Fruit fly (Drosophila melanogaster) Kc167 (cell line): ENCODE data around the gene Non3.

Experiments used
- Myc ChIP-seq: fragments of >200 bp; optimal IDR thresholded peaks from 2 replicates; lab custom pipeline; 2017; ENCODE audit warnings: missing external identifiers
- Sin3A ChIP-seq: fragments of >200 bp; optimal IDR thresholded peaks from 2 replicates; lab custom pipeline; 2018; ENCODE audit warnings: missing external identifiers
- insv ChIP-seq: fragments of >200 bp; optimal IDR thresholded peaks from 3 replicates; lab custom pipeline; 2018; ENCODE audit warnings: missing external identifiers
- psq ChIP-seq: fragments of >200 bp; optimal IDR thresholded peaks from 2 replicates; lab custom pipeline; 2017; ENCODE audit warnings: missing external identifiers
- ttk ChIP-seq: sonication (Bioruptor generic); optimal IDR thresholded peaks from 2 replicates; lab custom pipeline; 2017; ENCODE audit warnings: missing external identifiers

dm6 chr3R:18199885-18200249 is 23.7 kb upstream of the Non3 start:
- no peak for TF ChIP-seq insv
- TF ChIP-seq ttk (lab: Kevin White, UChicago), result no peak
- no peak for TF ChIP-seq psq (lab: Kevin White, UChicago)
- no peak for TF ChIP-seq Myc (lab: Kevin White, UChicago)
- TF ChIP-seq Sin3A (lab: Kevin White, UChicago), result no peak
